Fruit fly (Drosophila melanogaster) whole organism, embryonic: ENCODE measurements around the gene Atg14.

Experiments
- ATbp ChIP-seq: fragments of 200-800 bp; sonication (Bioruptor generic); optimal IDR thresholded peaks from 2 replicates; lab custom pipeline; 2017; ENCODE audit warnings: missing biosample characterization, mild to moderate bottlenecking, missing genetic modification characterization, missing genetic modification reagents
- Ada2b ChIP-seq: fragments of 200-800 bp; sonication (Bioruptor generic); IDR thresholded peaks from 2 replicates; pipeline ENCODE4 v1.3.6; 2022; ENCODE audit warnings: missing biosample characterization, missing genetic modification characterization
- Bdp1 ChIP-seq: fragments of 200-800 bp; sonication (Bioruptor generic); optimal IDR thresholded peaks from 3 replicates; lab custom pipeline; 2016; ENCODE audit warnings: missing biosample characterization, missing genetic modification characterization
- CG1024 ChIP-seq: fragments of 200-800 bp; sonication (Bioruptor generic); IDR thresholded peaks from 2 replicates; pipeline ENCODE4 v1.3.6; 2022; ENCODE audit warnings: missing biosample characterization, missing genetic modification characterization
- CG10366 ChIP-seq: fragments of 200-800 bp; sonication (Bioruptor generic); IDR thresholded peaks from 2 replicates; pipeline ENCODE4 v1.3.6; 2022; ENCODE audit warnings: missing biosample characterization, missing genetic modification characterization
- CG10462 ChIP-seq: fragments of 200-800 bp; sonication (Bioruptor generic); optimal IDR thresholded peaks from 2 replicates; lab custom pipeline; 2016; ENCODE audit warnings: missing biosample characterization, missing genetic modification characterization
- CG10979 ChIP-seq: fragments of 200-800 bp; sonication (Bioruptor generic); optimal IDR thresholded peaks from 2 replicates; lab custom pipeline; 2018; ENCODE audit warnings: missing biosample characterization, mild to moderate bottlenecking, missing genetic modification characterization, moderate library complexity
- CG12236 ChIP-seq: fragments of 200-800 bp; sonication (Bioruptor generic); optimal IDR thresholded peaks from 2 replicates; lab custom pipeline; 2016; ENCODE audit warnings: missing biosample characterization, missing genetic modification characterization
- CG12744 ChIP-seq: fragments of 200-800 bp; sonication (Bioruptor generic); optimal IDR thresholded peaks from 2 replicates; lab custom pipeline; 2016; ENCODE audit warnings: missing biosample characterization, missing genetic modification characterization
- CG12769 ChIP-seq: fragments of 200-800 bp; sonication (Bioruptor generic); optimal IDR thresholded peaks from 2 replicates; lab custom pipeline; 2019; ENCODE audit warnings: missing biosample characterization, mild to moderate bottlenecking, missing genetic modification characterization, moderate library complexity
- CG12942 ChIP-seq: fragments of 200-800 bp; sonication (Bioruptor generic); optimal IDR thresholded peaks from 3 replicates; lab custom pipeline; 2016; ENCODE audit warnings: missing biosample characterization, missing genetic modification characterization
- CG18011 ChIP-seq: fragments of 200-800 bp; sonication (Bioruptor generic); optimal IDR thresholded peaks from 2 replicates; lab custom pipeline; 2017; ENCODE audit warnings: missing biosample characterization, missing genetic modification characterization, mild to moderate bottlenecking, moderate library complexity, missing genotype
- CG18262 ChIP-seq: fragments of 200-800 bp; optimal IDR thresholded peaks from 3 replicates; lab custom pipeline; 2019; ENCODE audit warnings: missing biosample characterization, mild to moderate bottlenecking, missing genetic modification characterization, moderate library complexity
- CG18599 ChIP-seq: fragments of 200-800 bp; sonication (Bioruptor generic); optimal IDR thresholded peaks from 3 replicates; lab custom pipeline; 2017; ENCODE audit warnings: missing biosample characterization, missing genetic modification characterization, mild to moderate bottlenecking, moderate library complexity, missing genetic modification reagents
- CG2202 ChIP-seq: fragments of 200-800 bp; sonication (Bioruptor generic); optimal IDR thresholded peaks from 2 replicates; lab custom pipeline; 2018; ENCODE audit warnings: missing biosample characterization, mild to moderate bottlenecking, missing genetic modification characterization
- CG33557 ChIP-seq: fragments of 200-800 bp; sonication (Bioruptor generic); optimal IDR thresholded peaks from 2 replicates; lab custom pipeline; 2019; ENCODE audit warnings: missing biosample characterization, mild to moderate bottlenecking, missing genetic modification characterization, moderate library complexity
- CG42726 ChIP-seq: fragments of 200-800 bp; sonication (Bioruptor generic); IDR thresholded peaks from 2 replicates; pipeline ENCODE4 v1.3.6; 2022; ENCODE audit warnings: missing biosample characterization, missing genetic modification characterization; ENCODE audit not compliant: partially characterized antibody
- CG4360 ChIP-seq: fragments of 200-800 bp; sonication (Bioruptor generic); IDR thresholded peaks from 2 replicates; pipeline ENCODE4 v1.3.6; 2022; ENCODE audit warnings: missing biosample characterization, missing genetic modification characterization
- CG5180 ChIP-seq: fragments of 200-800 bp; sonication (Bioruptor generic); optimal IDR thresholded peaks from 3 replicates; lab custom pipeline; 2017; ENCODE audit warnings: missing biosample characterization, missing genetic modification characterization, mild to moderate bottlenecking, moderate library complexity, missing genetic modification reagents
- CG6791 ChIP-seq: fragments of 200-800 bp; sonication (Bioruptor generic); IDR thresholded peaks from 3 replicates; pipeline ENCODE4 v1.3.6; 2022; ENCODE audit warnings: missing biosample characterization, missing genetic modification characterization; ENCODE audit not compliant: partially characterized antibody
- CG7357 ChIP-seq: fragments of 200-800 bp; sonication (Bioruptor generic); IDR thresholded peaks from 3 replicates; pipeline ENCODE4 v1.3.6; 2022; ENCODE audit warnings: missing biosample characterization, missing genetic modification characterization
- CG7963 ChIP-seq: fragments of 200-800 bp; sonication (Bioruptor generic); IDR thresholded peaks from 3 replicates; pipeline ENCODE4 v1.3.6; 2022; ENCODE audit warnings: missing biosample characterization, missing genetic modification characterization; ENCODE audit not compliant: partially characterized antibody
- CG8281 ChIP-seq: fragments of 200-800 bp; sonication (Bioruptor generic); optimal IDR thresholded peaks from 2 replicates; lab custom pipeline; 2018; ENCODE audit warnings: missing biosample characterization, mild to moderate bottlenecking, missing genetic modification characterization, moderate library complexity
- CG9609 ChIP-seq: fragments of 200-800 bp; sonication (Bioruptor generic); optimal IDR thresholded peaks from 3 replicates; lab custom pipeline; 2016; ENCODE audit warnings: missing biosample characterization, missing genetic modification characterization
- CG9797 ChIP-seq: fragments of 200-800 bp; sonication (Bioruptor generic); optimal IDR thresholded peaks from 3 replicates; lab custom pipeline; 2018; ENCODE audit warnings: missing biosample characterization, mild to moderate bottlenecking, missing genetic modification characterization
- CG9817 ChIP-seq: fragments of 200-800 bp; sonication (Bioruptor generic); optimal IDR thresholded peaks from 2 replicates; lab custom pipeline; 2018; ENCODE audit warnings: missing biosample characterization, mild to moderate bottlenecking, missing genetic modification characterization, moderate library complexity
- Drgx ChIP-seq: fragments of 200-800 bp; sonication (Bioruptor generic); IDR thresholded peaks from 2 replicates; pipeline ENCODE4 v1.3.6; 2022; ENCODE audit warnings: missing biosample characterization, missing genetic modification characterization
- HmgD ChIP-seq: fragments of 200-800 bp; sonication (Bioruptor generic); optimal IDR thresholded peaks from 3 replicates; lab custom pipeline; 2016; ENCODE audit warnings: missing biosample characterization, missing genetic modification characterization
- Jarid2 ChIP-seq: fragments of 200-800 bp; sonication (Bioruptor generic); optimal IDR thresholded peaks from 3 replicates; lab custom pipeline; 2017; ENCODE audit warnings: mild to moderate bottlenecking, missing biosample characterization, missing genetic modification reagents, missing genetic modification characterization
- Lim3 ChIP-seq: fragments of 200-800 bp; sonication (Bioruptor generic); IDR thresholded peaks from 2 replicates; pipeline ENCODE4 v1.3.6; 2022; ENCODE audit warnings: missing biosample characterization, missing genetic modification characterization
- Myb ChIP-seq: fragments of 200-800 bp; sonication (Bioruptor generic); optimal IDR thresholded peaks from 2 replicates; lab custom pipeline; 2016; ENCODE audit warnings: missing biosample characterization, missing genetic modification characterization
- Poxn ChIP-seq: fragments of 200-800 bp; sonication (Bioruptor generic); IDR thresholded peaks from 2 replicates; pipeline ENCODE4 v1.3.6; 2022; ENCODE audit warnings: missing biosample characterization, missing genetic modification characterization
- Sox100B ChIP-seq: fragments of 200-800 bp; sonication (Bioruptor generic); optimal IDR thresholded peaks from 3 replicates; lab custom pipeline; 2018; ENCODE audit warnings: missing biosample characterization, mild to moderate bottlenecking, missing genetic modification characterization
- Xrp1 ChIP-seq: fragments of 200-800 bp; sonication (Bioruptor generic); IDR thresholded peaks from 2 replicates; pipeline ENCODE4 v1.3.6; 2022; ENCODE audit warnings: missing biosample characterization, missing genetic modification characterization
- al ChIP-seq: fragments of 200-800 bp; sonication (Bioruptor generic); IDR thresholded peaks from 2 replicates; pipeline ENCODE4 v1.3.6; 2022; ENCODE audit warnings: missing biosample characterization, missing genetic modification characterization
- ara ChIP-seq: fragments of 200-800 bp; sonication (Bioruptor generic); IDR thresholded peaks from 2 replicates; pipeline ENCODE4 v1.3.6; 2022; ENCODE audit warnings: missing biosample characterization, missing genetic modification characterization
- cg ChIP-seq: fragments of 200-800 bp; sonication (Bioruptor generic); optimal IDR thresholded peaks from 3 replicates; lab custom pipeline; 2019; ENCODE audit warnings: missing biosample characterization, mild to moderate bottlenecking, missing genetic modification characterization, moderate library complexity
- chm ChIP-seq: fragments of 200-800 bp; sonication (Bioruptor generic); IDR thresholded peaks from 2 replicates; pipeline ENCODE4 v1.3.6; 2022; ENCODE audit warnings: missing biosample characterization, missing genetic modification characterization
- ewg ChIP-seq: fragments of 200-800 bp; sonication (Bioruptor generic); optimal IDR thresholded peaks from 3 replicates; lab custom pipeline; 2017; ENCODE audit warnings: mild to moderate bottlenecking, missing biosample characterization, missing genetic modification reagents, missing genetic modification characterization
- gce ChIP-seq: fragments of 200-800 bp; sonication (Bioruptor generic); IDR thresholded peaks from 3 replicates; pipeline ENCODE4 v1.3.6; 2022; ENCODE audit warnings: missing biosample characterization, missing genetic modification characterization
- grn ChIP-seq: fragments of 200-800 bp; sonication (Bioruptor generic); optimal IDR thresholded peaks from 3 replicates; lab custom pipeline; 2017; ENCODE audit warnings: missing biosample characterization, missing genetic modification characterization
- lbe ChIP-seq: fragments of 200-800 bp; sonication (Bioruptor generic); optimal IDR thresholded peaks from 2 replicates; lab custom pipeline; 2016; ENCODE audit warnings: missing biosample characterization, mild to moderate bottlenecking, missing genetic modification characterization
- maf-S ChIP-seq: fragments of 200-800 bp; sonication (Bioruptor generic); optimal IDR thresholded peaks from 2 replicates; lab custom pipeline; 2016; ENCODE audit warnings: missing biosample characterization, missing genetic modification characterization
- ro ChIP-seq: fragments of 200-800 bp; sonication (Bioruptor generic); IDR thresholded peaks from 2 replicates; pipeline ENCODE4 v1.3.6; 2022; ENCODE audit warnings: missing biosample characterization, missing genetic modification characterization
- row ChIP-seq: fragments of 200-800 bp; sonication (Bioruptor generic); IDR thresholded peaks from 3 replicates; pipeline ENCODE4 v1.3.6; 2022; ENCODE audit warnings: missing biosample characterization, missing genetic modification characterization
- run ChIP-seq: fragments of 200-800 bp; sonication (Bioruptor generic); optimal IDR thresholded peaks from 3 replicates; lab custom pipeline; 2018; ENCODE audit warnings: missing biosample characterization, mild to moderate bottlenecking, missing genetic modification characterization
- sens ChIP-seq: fragments of 200-800 bp; sonication (Bioruptor generic); peaks from one replicate; lab custom pipeline; 2016; ENCODE audit warnings: missing biosample characterization, missing genetic modification characterization
- sens-2 ChIP-seq: fragments of 200-800 bp; sonication (Bioruptor generic); IDR thresholded peaks from 2 replicates; pipeline ENCODE4 v1.3.6; 2022; ENCODE audit warnings: missing biosample characterization, missing genetic modification characterization
- ssp ChIP-seq: fragments of 200-800 bp; sonication (Bioruptor generic); IDR thresholded peaks from 2 replicates; pipeline ENCODE4 v1.3.6; 2022; ENCODE audit warnings: missing biosample characterization, missing genetic modification characterization
- stc ChIP-seq: fragments of 200-800 bp; sonication (Bioruptor generic); IDR thresholded peaks from 2 replicates; pipeline ENCODE4 v1.3.6; 2022; ENCODE audit warnings: missing biosample characterization, missing genetic modification characterization
- ttk ChIP-seq: fragments of 200-800 bp; sonication (Bioruptor generic); IDR thresholded peaks from 2 replicates; pipeline ENCODE4 v2.1.2; 2022; ENCODE audit warnings: missing biosample characterization, missing genetic modification characterization
- wdn ChIP-seq: fragments of 200-800 bp; sonication (Bioruptor generic); IDR thresholded peaks from 2 replicates; pipeline ENCODE4 v1.3.6; 2022; ENCODE audit warnings: missing biosample characterization, missing genetic modification characterization

Atg14 gene

DNA sequence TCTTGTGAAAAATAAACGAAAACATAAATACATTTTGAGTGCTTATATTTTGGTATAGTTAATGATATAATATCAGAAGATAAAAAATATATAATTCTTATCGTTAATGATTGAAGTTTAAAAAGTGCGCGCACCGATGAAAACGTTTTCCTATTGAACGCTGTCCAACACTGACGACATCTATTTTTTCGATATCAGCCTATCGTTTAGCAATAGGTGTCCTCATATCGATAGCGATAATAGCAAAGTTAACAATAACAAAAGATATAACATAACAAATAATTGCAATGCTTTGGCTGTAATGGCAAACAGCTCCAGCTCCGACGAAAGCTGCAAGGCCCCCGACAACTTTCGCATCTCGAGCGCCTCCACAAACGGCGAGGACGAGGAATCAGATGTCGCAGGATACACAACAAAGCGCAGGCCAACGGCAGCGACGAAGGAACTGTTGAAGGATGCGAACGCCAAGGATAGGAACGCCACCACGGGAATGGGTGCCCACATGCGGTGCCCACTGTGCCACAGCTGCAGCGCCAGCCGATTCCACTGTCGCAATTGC, at the start of gene Atg14 (continued):
- TF ChIP-seq CG8281 (tag; lab: Kevin White, UChicago) (no peak), CG18011 (GFP tag; lab: Kevin White, UChicago) (no peak), grn (GFP tag; lab: Kevin White, UChicago) (no peak), Drgx (GFP tag; lab: Robert Waterston, UW) (no peak), Myb (GFP tag; lab: Kevin White, UChicago) (peak; percentile 1), CG10366 (GFP tag; lab: Robert Waterston, UW) (no peak), sens (GFP tag; lab: Kevin White, UChicago) (peak; percentile 41), CG1024 (no peak), CG7963 (peak; percentile 95), gce (no peak), al (GFP tag; lab: Robert Waterston, UW) (no peak), CG10462 (GFP tag; lab: Kevin White, UChicago) (no peak), CG2202 (tag; lab: Kevin White, UChicago) (no peak), Ada2b (GFP tag; lab: Robert Waterston, UW) (no peak), ara (GFP tag; lab: Robert Waterston, UW) (no peak), Poxn (GFP tag; lab: Robert Waterston, UW) (no peak), CG10979 (tag; lab: Kevin White, UChicago) (peak; percentile 5), ATbp (GFP tag; lab: Kevin White, UChicago) (no peak), CG7357 (GFP tag; lab: Robert Waterston, UW) (no peak), CG9609 (GFP tag; lab: Kevin White, UChicago) (no peak), run (tag; lab: Kevin White, UChicago) (no peak), Xrp1 (GFP tag; lab: Robert Waterston, UW) (peak; percentile 44; the same call in 1 of the 2 replicates), CG5180 (no peak), CG18262 (tag; lab: Kevin White, UChicago) (peak; percentile 5), lbe (peak; percentile 50), stc (GFP tag; lab: Robert Waterston, UW) (no peak), cg (GFP tag; lab: Kevin White, UChicago) (no peak), row (GFP tag; lab: Robert Waterston, UW) (no peak; the same call in 2 of the 3 replicates), CG6791 (GFP tag; lab: Robert Waterston, UW) (peak; percentile 95), Sox100B (GFP tag; lab: Kevin White, UChicago) (no peak), chm (GFP tag; lab: Robert Waterston, UW) (no peak), maf-S (GFP tag; lab: Kevin White, UChicago) (no peak), CG12769 (tag; lab: Kevin White, UChicago) (no peak), wdn (GFP tag; lab: Robert Waterston, UW) (no peak), ro (GFP tag; lab: Robert Waterston, UW) (no peak), CG42726 (GFP tag; lab: Robert Waterston, UW) (peak; percentile 58; the same call in 1 of the 2 replicates), CG4360 (GFP tag; lab: Robert Waterston, UW) (no peak), ewg (GFP tag; lab: Kevin White, UChicago) (no peak), CG12942 (GFP tag; lab: Kevin White, UChicago) (no peak), ttk (no peak), Jarid2 (no peak), CG12236 (GFP tag; lab: Kevin White, UChicago) (no peak), Bdp1 (no peak), ssp (GFP tag; lab: Robert Waterston, UW) (no peak), CG18599 (GFP tag; lab: Kevin White, UChicago) (no peak), HmgD (GFP tag; lab: Kevin White, UChicago) (no peak), CG9797 (GFP tag; lab: Kevin White, UChicago) (no peak), sens-2 (GFP tag; lab: Robert Waterston, UW) (no peak), CG9817 (tag; lab: Kevin White, UChicago) (no peak), CG12744 (GFP tag; lab: Kevin White, UChicago) (no peak), Lim3 (GFP tag; lab: Robert Waterston, UW) (no peak), CG33557 (no peak)
